Fruit fly (Drosophila melanogaster) whole organism, prepupa: ENCODE data around the gene Fbw5.

Source experiments
- Blimp-1 ChIP-seq: fragments of 200-800 bp; sonication (Bioruptor generic); optimal IDR thresholded peaks from 3 replicates; lab custom pipeline; 2017; ENCODE audit warnings: missing biosample characterization, missing genetic modification characterization, mild to moderate bottlenecking, moderate library complexity, missing genetic modification reagents
- CG11762 ChIP-seq: fragments of 200-800 bp; sonication (Bioruptor generic); optimal IDR thresholded peaks from 3 replicates; lab custom pipeline; 2016; ENCODE audit warnings: missing biosample characterization, missing genetic modification characterization; ENCODE audit not compliant: insufficient read depth
- CG15336 ChIP-seq: fragments of 200-800 bp; sonication (Bioruptor generic); IDR thresholded peaks from 2 replicates; pipeline ENCODE4 v1.3.6; 2022; ENCODE audit warnings: missing biosample characterization, missing genetic modification characterization
- CG1621 ChIP-seq: fragments of 200-800 bp; sonication (Bioruptor generic); optimal IDR thresholded peaks from 3 replicates; lab custom pipeline; 2018; ENCODE audit warnings: missing biosample characterization, mild to moderate bottlenecking, missing genetic modification characterization
- CG31627 ChIP-seq: fragments of 200-800 bp; sonication (Bioruptor generic); optimal IDR thresholded peaks from 3 replicates; lab custom pipeline; 2016; ENCODE audit warnings: missing biosample characterization, missing genetic modification characterization
- CG34406 ChIP-seq: fragments of 200-800 bp; sonication (Bioruptor generic); optimal IDR thresholded peaks from 3 replicates; lab custom pipeline; 2016; ENCODE audit warnings: missing biosample characterization, missing genetic modification characterization
- CG4318 ChIP-seq: fragments of 200-800 bp; sonication (Bioruptor generic); optimal IDR thresholded peaks from 3 replicates; lab custom pipeline; 2017; ENCODE audit warnings: missing biosample characterization, mild to moderate bottlenecking, missing genetic modification characterization
- CG6163 ChIP-seq: fragments of 200-800 bp; sonication (Bioruptor generic); IDR thresholded peaks from 3 replicates; pipeline ENCODE4 v1.3.6; 2022; ENCODE audit warnings: missing biosample characterization, missing genetic modification characterization
- CG6276 ChIP-seq: fragments of 200-800 bp; sonication (Bioruptor generic); optimal IDR thresholded peaks from 2 replicates; lab custom pipeline; 2017; ENCODE audit warnings: missing biosample characterization, mild to moderate bottlenecking, missing genetic modification characterization
- CG6808 ChIP-seq: fragments of 200-800 bp; sonication (Bioruptor generic); optimal IDR thresholded peaks from 3 replicates; lab custom pipeline; 2017; ENCODE audit warnings: missing biosample characterization, missing genetic modification characterization, mild to moderate bottlenecking, moderate library complexity, missing genetic modification reagents
- CG7368 ChIP-seq: fragments of 200-800 bp; sonication (Bioruptor generic); optimal IDR thresholded peaks from 3 replicates; lab custom pipeline; 2016; ENCODE audit warnings: missing biosample characterization, missing genetic modification characterization
- CG8119 ChIP-seq: fragments of 200-800 bp; sonication (Bioruptor generic); IDR thresholded peaks from 3 replicates; pipeline ENCODE4 v1.3.6; 2022; ENCODE audit warnings: missing biosample characterization, missing genetic modification characterization
- CG8632 ChIP-seq: fragments of 200-800 bp; sonication (Bioruptor generic); optimal IDR thresholded peaks from 3 replicates; lab custom pipeline; 2016; ENCODE audit warnings: missing biosample characterization, missing genetic modification characterization
- CG9139 ChIP-seq: fragments of 200-800 bp; sonication (Bioruptor generic); optimal IDR thresholded peaks from 3 replicates; lab custom pipeline; 2017; ENCODE audit warnings: missing biosample characterization, mild to moderate bottlenecking, missing genetic modification characterization
- Eip78C ChIP-seq: fragments of 200-800 bp; sonication (Bioruptor generic); peaks from one replicate; lab custom pipeline; 2016; ENCODE audit warnings: missing biosample characterization, missing genetic modification characterization
- Eip93F ChIP-seq: fragments of 200-800 bp; sonication (Bioruptor generic); optimal IDR thresholded peaks from 2 replicates; lab custom pipeline; 2016; ENCODE audit warnings: missing biosample characterization, mild to moderate bottlenecking, missing genetic modification characterization
- Gug ChIP-seq: fragments of 200-800 bp; sonication (Bioruptor generic); IDR thresholded peaks from 2 replicates; pipeline ENCODE4 v1.3.6; 2022; ENCODE audit warnings: missing biosample characterization, missing genetic modification characterization
- Hr39 ChIP-seq: fragments of 200-800 bp; sonication (Bioruptor generic); optimal IDR thresholded peaks from 2 replicates; lab custom pipeline; 2016; ENCODE audit warnings: missing biosample characterization, missing genetic modification characterization
- Lpt ChIP-seq: fragments of 200-800 bp; sonication (Bioruptor generic); optimal IDR thresholded peaks from 3 replicates; lab custom pipeline; 2016; ENCODE audit warnings: missing biosample characterization, missing genetic modification characterization
- Met ChIP-seq: fragments of 200-800 bp; sonication (Bioruptor generic); optimal IDR thresholded peaks from 3 replicates; lab custom pipeline; 2016; ENCODE audit warnings: missing biosample characterization, missing genetic modification characterization
- OdsH ChIP-seq: fragments of 200-800 bp; sonication (Bioruptor generic); optimal IDR thresholded peaks from 3 replicates; lab custom pipeline; 2016; ENCODE audit warnings: missing biosample characterization, missing genetic modification characterization
- Smox ChIP-seq: fragments of 200-800 bp; sonication (Bioruptor generic); optimal IDR thresholded peaks from 3 replicates; lab custom pipeline; 2016; ENCODE audit warnings: missing biosample characterization, missing genetic modification characterization
- Sox102F ChIP-seq: fragments of 200-800 bp; sonication (Bioruptor generic); optimal IDR thresholded peaks from 2 replicates; lab custom pipeline; 2016; ENCODE audit warnings: missing biosample characterization, mild to moderate bottlenecking, missing genetic modification characterization
- Sox14 ChIP-seq: fragments of 200-800 bp; sonication (Bioruptor generic); optimal IDR thresholded peaks from 3 replicates; lab custom pipeline; 2016; ENCODE audit warnings: missing biosample characterization, missing genetic modification characterization
- Sox15 ChIP-seq: fragments of 200-800 bp; sonication (Bioruptor generic); optimal IDR thresholded peaks from 3 replicates; lab custom pipeline; 2016; ENCODE audit warnings: missing biosample characterization, missing genetic modification characterization
- achi ChIP-seq: fragments of 200-800 bp; sonication (Bioruptor generic); optimal IDR thresholded peaks from 3 replicates; lab custom pipeline; 2016; ENCODE audit warnings: missing biosample characterization, missing genetic modification characterization
- cyc ChIP-seq: fragments of 200-800 bp; sonication (Bioruptor generic); optimal IDR thresholded peaks from 3 replicates; lab custom pipeline; 2016; ENCODE audit warnings: missing biosample characterization, missing genetic modification characterization
- dac ChIP-seq: fragments of 200-800 bp; sonication (Bioruptor generic); optimal IDR thresholded peaks from 2 replicates; lab custom pipeline; 2017; ENCODE audit warnings: missing biosample characterization, mild to moderate bottlenecking, missing genetic modification characterization
- dsx ChIP-seq: fragments of 200-800 bp; optimal IDR thresholded peaks from 3 replicates; lab custom pipeline; 2019; ENCODE audit warnings: missing biosample characterization, mild to moderate bottlenecking, missing genetic modification characterization, moderate library complexity; ENCODE audit not compliant: poor library complexity, severe bottlenecking
- eg ChIP-seq: fragments of 200-800 bp; sonication (Bioruptor generic); IDR thresholded peaks from 3 replicates; pipeline ENCODE4 v1.3.6; 2022; ENCODE audit warnings: missing biosample characterization, missing genetic modification characterization
- esn ChIP-seq: fragments of 200-800 bp; sonication (Bioruptor generic); optimal IDR thresholded peaks from 2 replicates; lab custom pipeline; 2016; ENCODE audit warnings: missing biosample characterization, mild to moderate bottlenecking, missing genetic modification characterization, moderate library complexity
- lz ChIP-seq: fragments of 200-800 bp; sonication (Bioruptor generic); optimal IDR thresholded peaks from 3 replicates; lab custom pipeline; 2016; ENCODE audit warnings: missing biosample characterization, missing genetic modification characterization
- net ChIP-seq: fragments of 200-800 bp; sonication (Bioruptor generic); optimal IDR thresholded peaks from 3 replicates; lab custom pipeline; 2016; ENCODE audit warnings: missing biosample characterization, missing genetic modification characterization
- pdm3 ChIP-seq: fragments of 200-800 bp; sonication (Bioruptor generic); optimal IDR thresholded peaks from 3 replicates; lab custom pipeline; 2016; ENCODE audit warnings: missing biosample characterization, missing genetic modification characterization
- salr ChIP-seq, 2 experiments: fragments of 200-800 bp; sonication (Bioruptor generic); optimal IDR thresholded peaks; 3 replicates each; lab custom pipeline; 2016 to 2018; ENCODE audit warnings: missing biosample characterization in 2 of 2, missing genetic modification characterization in 2 of 2, mild to moderate bottlenecking in 1 of 2
- ss ChIP-seq, 2 experiments: fragments of 200-800 bp; sonication (Bioruptor generic); optimal IDR thresholded peaks; 2 replicates in 1 of 2; 3 replicates in 1 of 2; lab custom pipeline; 2017 to 2018; ENCODE audit warnings: mild to moderate bottlenecking in 2 of 2, missing biosample characterization in 2 of 2, missing genetic modification characterization in 2 of 2, moderate library complexity in 1 of 2
- topi ChIP-seq: fragments of 200-800 bp; sonication (Bioruptor generic); optimal IDR thresholded peaks from 3 replicates; lab custom pipeline; 2016; ENCODE audit warnings: missing biosample characterization, missing genetic modification characterization
- vri ChIP-seq: fragments of 200-800 bp; sonication (Bioruptor generic); optimal IDR thresholded peaks from 3 replicates; lab custom pipeline; 2016; ENCODE audit warnings: missing biosample characterization, mild to moderate bottlenecking, missing genetic modification characterization

Gene Fbw5

DNA sequence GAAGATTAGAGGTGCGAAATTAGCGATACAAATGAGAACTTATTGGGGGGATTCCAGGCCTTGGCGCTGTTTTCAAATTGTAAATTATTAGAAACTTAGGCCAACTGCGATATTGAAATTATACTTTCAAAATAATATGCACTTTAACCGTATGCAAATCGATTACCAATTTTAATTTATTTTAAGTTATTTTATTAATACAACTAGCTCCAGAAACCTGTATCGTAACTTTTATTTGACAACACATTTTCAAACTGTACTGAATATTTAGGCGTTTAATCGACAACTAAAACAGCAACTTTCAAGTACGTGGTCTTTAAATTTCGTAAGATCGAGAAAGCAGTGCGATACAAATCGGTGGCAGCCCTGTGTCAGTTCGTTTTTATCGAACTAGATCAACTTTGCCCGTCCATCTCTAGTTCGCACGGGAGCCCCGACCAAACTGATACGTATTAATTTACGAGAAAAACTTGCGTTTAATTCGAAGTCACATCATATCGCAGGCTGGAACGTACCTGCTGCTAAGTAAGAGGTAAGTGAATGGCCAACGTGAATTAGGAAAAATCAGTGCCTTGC lies 5.0 kb upstream of the Fbw5 start, which contains the start of the genes CG9154 and Kr-h2 (continued):
- TF ChIP-seq dsx (GFP tag; lab: Kevin White, UChicago) (peak; percentile 14), Eip93F (no peak), CG6808 (no peak), CG6163 (0 out of 3 replicates have a peak, but pooled peaks have one; percentile 26), CG15336 (no peak; the same call in 1 of the 2 replicates), CG8632 (GFP tag; lab: Kevin White, UChicago) (peak; percentile 32), OdsH (no peak), salr (GFP tag; optimal IDR thresholded peaks at IDR 0.05; lab: Kevin White, UChicago) (no peak), Met (GFP tag; lab: Kevin White, UChicago) (peak; percentile 56), pdm3 (no peak), esn (GFP tag; lab: Kevin White, UChicago) (peak; percentile 68), CG9139 (GFP tag; lab: Kevin White, UChicago) (no peak), vri (GFP tag; lab: Kevin White, UChicago) (no peak), Sox14 (GFP tag; lab: Kevin White, UChicago) (peak; percentile 57), cyc (GFP tag; lab: Kevin White, UChicago) (peak; percentile 39), CG6276 (peak; percentile 63), Lpt (GFP tag; lab: Kevin White, UChicago) (no peak), CG8119 (GFP tag; lab: Robert Waterston, UW) (peak; percentile 64), Smox (GFP tag; lab: Kevin White, UChicago) (no peak), CG4318 (GFP tag; lab: Kevin White, UChicago) (no peak), CG11762 (no peak), ss (GFP tag; optimal IDR thresholded peaks at IDR 0.05; lab: Kevin White, UChicago) (no peak), topi (GFP tag; lab: Kevin White, UChicago) (peak; percentile 53), Gug (peak; percentile 59; the same call in 1 of the 2 replicates), achi (GFP tag; lab: Kevin White, UChicago) (peak; percentile 44), Sox102F (GFP tag; lab: Kevin White, UChicago) (no peak), CG1621 (no peak), Blimp-1 (peak; percentile 27), CG34406 (GFP tag; lab: Kevin White, UChicago) (peak; percentile 45), net (GFP tag; lab: Kevin White, UChicago) (no peak), dac (no peak), CG7368 (GFP tag; lab: Kevin White, UChicago) (peak; percentile 29), eg (peak; percentile 84)

- TF ChIP-seq Sox102F (GFP tag; lab: Kevin White, UChicago), result no peak
- TF ChIP-seq salr (GFP tag; optimal IDR thresholded peaks at IDR 0.05; lab: Kevin White, UChicago), result no peak
- peak; percentile 61 for TF ChIP-seq Eip78C (GFP tag; lab: Kevin White, UChicago)
- TF ChIP-seq lz (GFP tag; lab: Kevin White, UChicago), result no peak
- TF ChIP-seq achi (GFP tag; lab: Kevin White, UChicago), result no peak
- TF ChIP-seq Sox14 (GFP tag; lab: Kevin White, UChicago), result no peak
- TF ChIP-seq esn (GFP tag; lab: Kevin White, UChicago), result peak; percentile 9
- no peak for TF ChIP-seq Sox15
- no peak; the same call in 2 of the 3 replicates for TF ChIP-seq CG6163
- TF ChIP-seq CG31627 (GFP tag; lab: Kevin White, UChicago), result no peak
- no peak for TF ChIP-seq ss (GFP tag; optimal IDR thresholded peaks at IDR 0.05; lab: Kevin White, UChicago)
- no peak for TF ChIP-seq Hr39 (GFP tag; lab: Kevin White, UChicago)
Measured at dm6 chr2L:6068544-6069251, 2.9 kb upstream of the Fbw5 start, which contains the start of the genes CG9150 and Pfdn1. CG9150 (minus strand) TSS chr2L:6068594. Pfdn1 (plus strand) TSS chr2L:6069079.
